Fruit fly (Drosophila melanogaster) whole organism, embryonic: ENCODE data around the gene CG9706.

Experiments
- CG10209 ChIP-seq: fragments of 200-800 bp; sonication (Bioruptor generic); optimal IDR thresholded peaks from 3 replicates; lab custom pipeline; 2017; ENCODE audit warnings: missing biosample characterization, mild to moderate bottlenecking, missing genetic modification characterization, missing genetic modification reagents
- CG12391 ChIP-seq: fragments of 200-800 bp; sonication (Bioruptor generic); optimal IDR thresholded peaks from 3 replicates; lab custom pipeline; 2018; ENCODE audit warnings: missing biosample characterization, mild to moderate bottlenecking, missing genetic modification characterization, moderate library complexity
- CG12659 ChIP-seq: fragments of 200-800 bp; sonication (Bioruptor generic); optimal IDR thresholded peaks from 3 replicates; lab custom pipeline; 2017; ENCODE audit warnings: mild to moderate bottlenecking, missing biosample characterization, missing genetic modification reagents, missing genetic modification characterization
- CG13775 ChIP-seq: fragments of 200-800 bp; sonication (Bioruptor generic); optimal IDR thresholded peaks from 3 replicates; lab custom pipeline; 2017; ENCODE audit warnings: missing biosample characterization, mild to moderate bottlenecking, missing genetic modification characterization
- CG15011 ChIP-seq: fragments of 200-800 bp; sonication (Bioruptor generic); optimal IDR thresholded peaks from 3 replicates; lab custom pipeline; 2018; ENCODE audit warnings: missing biosample characterization, mild to moderate bottlenecking, missing genetic modification characterization
- CG1529 ChIP-seq: fragments of 200-800 bp; sonication (Bioruptor generic); optimal IDR thresholded peaks from 3 replicates; lab custom pipeline; 2018; ENCODE audit warnings: missing biosample characterization, missing genetic modification characterization
- CG15601 ChIP-seq: fragments of 200-800 bp; sonication (Bioruptor generic); optimal IDR thresholded peaks from 3 replicates; lab custom pipeline; 2019; ENCODE audit warnings: missing biosample characterization, mild to moderate bottlenecking, missing genetic modification characterization, moderate library complexity
- CG1647 ChIP-seq: fragments of 200-800 bp; sonication (Bioruptor generic); optimal IDR thresholded peaks from 3 replicates; lab custom pipeline; 2016; ENCODE audit warnings: missing biosample characterization, missing genetic modification characterization
- CG17359 ChIP-seq: fragments of 200-800 bp; sonication (Bioruptor generic); optimal IDR thresholded peaks from 3 replicates; lab custom pipeline; 2018; ENCODE audit warnings: missing biosample characterization, mild to moderate bottlenecking, missing genetic modification characterization, moderate library complexity
- CG3065 ChIP-seq: fragments of 200-800 bp; sonication (Bioruptor generic); optimal IDR thresholded peaks from 2 replicates; lab custom pipeline; 2016; ENCODE audit warnings: missing biosample characterization, missing genetic modification characterization
- CG31365 ChIP-seq: fragments of 200-800 bp; sonication (Bioruptor generic); optimal IDR thresholded peaks from 2 replicates; lab custom pipeline; 2018; ENCODE audit warnings: missing biosample characterization, mild to moderate bottlenecking, missing genetic modification characterization
- CG31441 ChIP-seq: fragments of 200-800 bp; sonication (Bioruptor generic); IDR thresholded peaks from 2 replicates; pipeline ENCODE4 v1.3.6; 2022; ENCODE audit warnings: missing biosample characterization, missing genetic modification characterization
- CG4707 ChIP-seq: fragments of 200-800 bp; sonication (Bioruptor generic); optimal IDR thresholded peaks from 2 replicates; lab custom pipeline; 2018; ENCODE audit warnings: missing biosample characterization, mild to moderate bottlenecking, missing genetic modification characterization, moderate library complexity
- CG4820 ChIP-seq: fragments of 200-800 bp; sonication (Bioruptor generic); optimal IDR thresholded peaks from 3 replicates; lab custom pipeline; 2016; ENCODE audit warnings: missing biosample characterization, missing genetic modification characterization
- CG6854 ChIP-seq: fragments of 200-800 bp; sonication (Bioruptor generic); optimal IDR thresholded peaks from 3 replicates; lab custom pipeline; 2017; ENCODE audit warnings: missing biosample characterization, mild to moderate bottlenecking, missing genetic modification characterization
- CG7271 ChIP-seq: fragments of 200-800 bp; sonication (Bioruptor generic); optimal IDR thresholded peaks from 2 replicates; lab custom pipeline; 2018; ENCODE audit warnings: missing biosample characterization, mild to moderate bottlenecking, missing genetic modification characterization, moderate library complexity
- CG7556 ChIP-seq: fragments of 200-800 bp; sonication (Bioruptor generic); optimal IDR thresholded peaks from 2 replicates; lab custom pipeline; 2017; ENCODE audit warnings: missing biosample characterization, mild to moderate bottlenecking, missing genetic modification characterization
- CG7745 ChIP-seq: fragments of 200-800 bp; sonication (Bioruptor generic); optimal IDR thresholded peaks from 2 replicates; lab custom pipeline; 2018; ENCODE audit warnings: missing biosample characterization, mild to moderate bottlenecking, missing genetic modification characterization, moderate library complexity
- CG7839 ChIP-seq: fragments of 200-800 bp; sonication (Bioruptor generic); optimal IDR thresholded peaks from 3 replicates; lab custom pipeline; 2018; ENCODE audit warnings: missing biosample characterization, mild to moderate bottlenecking, missing genetic modification characterization, moderate library complexity
- CG7928 ChIP-seq: fragments of 200-800 bp; sonication (Bioruptor generic); optimal IDR thresholded peaks from 2 replicates; lab custom pipeline; 2017; ENCODE audit warnings: missing biosample characterization, mild to moderate bottlenecking, missing genetic modification characterization
- CG7987 ChIP-seq: fragments of 200-800 bp; sonication (Bioruptor generic); optimal IDR thresholded peaks from 2 replicates; lab custom pipeline; 2018; ENCODE audit warnings: missing biosample characterization, mild to moderate bottlenecking, missing genetic modification characterization, moderate library complexity
- CoRest ChIP-seq: fragments of 200-800 bp; sonication (Bioruptor generic); optimal IDR thresholded peaks from 3 replicates; lab custom pipeline; 2018; ENCODE audit warnings: missing biosample characterization, mild to moderate bottlenecking, missing genetic modification characterization, moderate library complexity
- Dbx ChIP-seq: fragments of 200-800 bp; sonication (Bioruptor generic); IDR thresholded peaks from 3 replicates; pipeline ENCODE4 v1.3.6; 2022; ENCODE audit warnings: missing biosample characterization, missing genetic modification characterization
- Dip3 ChIP-seq: fragments of 200-800 bp; sonication (Bioruptor generic); optimal IDR thresholded peaks from 3 replicates; lab custom pipeline; 2016; ENCODE audit warnings: missing biosample characterization, missing genetic modification characterization
- Fer1 ChIP-seq: fragments of 200-800 bp; sonication (Bioruptor generic); optimal IDR thresholded peaks from 2 replicates; lab custom pipeline; 2017; ENCODE audit warnings: missing biosample characterization, mild to moderate bottlenecking, missing genetic modification characterization
- Hr3 ChIP-seq: fragments of 200-800 bp; sonication (Bioruptor generic); optimal IDR thresholded peaks from 3 replicates; lab custom pipeline; 2016; ENCODE audit warnings: missing biosample characterization, missing genetic modification characterization
- Hsf ChIP-seq: fragments of 200-800 bp; sonication (Bioruptor generic); optimal IDR thresholded peaks from 3 replicates; lab custom pipeline; 2016; ENCODE audit warnings: missing biosample characterization, missing genetic modification characterization
- MBD-R2 ChIP-seq: fragments of 200-800 bp; sonication (Bioruptor generic); IDR thresholded peaks from 2 replicates; pipeline ENCODE4 v1.3.6; 2022; ENCODE audit warnings: missing biosample characterization, missing genetic modification characterization
- Mad ChIP-seq: fragments of 200-800 bp; sonication (Bioruptor generic); optimal IDR thresholded peaks from 2 replicates; lab custom pipeline; 2016; ENCODE audit warnings: missing biosample characterization, missing genetic modification characterization
- Pdp1 ChIP-seq, 2 experiments: fragments of 200-800 bp; sonication (Bioruptor generic); optimal IDR thresholded peaks; 3 replicates each; lab custom pipeline; 2016; ENCODE audit warnings: missing biosample characterization in 2 of 2, missing genetic modification characterization in 2 of 2, mild to moderate bottlenecking in 1 of 2, moderate library complexity in 1 of 2
- Ravus ChIP-seq: fragments of 200-800 bp; sonication (Bioruptor generic); IDR thresholded peaks from 2 replicates; pipeline ENCODE4 v1.3.6; 2022; ENCODE audit warnings: missing biosample characterization, missing genetic modification characterization
- bowl ChIP-seq: fragments of 200-800 bp; sonication (Bioruptor generic); IDR thresholded peaks from 2 replicates; pipeline ENCODE4 v1.3.6; 2022; ENCODE audit warnings: missing biosample characterization, missing genetic modification characterization
- dmrt99B ChIP-seq: fragments of 200-800 bp; sonication (Bioruptor generic); optimal IDR thresholded peaks from 2 replicates; lab custom pipeline; 2018; ENCODE audit warnings: missing biosample characterization, mild to moderate bottlenecking, missing genetic modification characterization, moderate library complexity
- dpn ChIP-seq, 2 experiments: fragments of 200-800 bp; sonication (Bioruptor generic); optimal IDR thresholded peaks; 3 replicates each; lab custom pipeline; 2016; ENCODE audit warnings: missing biosample characterization in 2 of 2, missing genetic modification characterization in 2 of 2
- ewg ChIP-seq: fragments of 200-800 bp; sonication (Bioruptor generic); optimal IDR thresholded peaks from 3 replicates; lab custom pipeline; 2017; ENCODE audit warnings: mild to moderate bottlenecking, missing biosample characterization, missing genetic modification reagents, missing genetic modification characterization
- grn ChIP-seq: fragments of 200-800 bp; sonication (Bioruptor generic); optimal IDR thresholded peaks from 3 replicates; lab custom pipeline; 2017; ENCODE audit warnings: missing biosample characterization, missing genetic modification characterization
- jigr1 ChIP-seq: fragments of 200-800 bp; sonication (Bioruptor generic); IDR thresholded peaks from 3 replicates; pipeline ENCODE4 v1.3.6; 2022; ENCODE audit warnings: missing biosample characterization, missing genetic modification characterization
- ken ChIP-seq: fragments of 200-800 bp; sonication (Bioruptor generic); IDR thresholded peaks from 3 replicates; pipeline ENCODE4 v1.3.6; 2022; ENCODE audit warnings: missing biosample characterization, missing genetic modification characterization
- lilli ChIP-seq: fragments of 200-800 bp; sonication (Bioruptor generic); optimal IDR thresholded peaks from 3 replicates; lab custom pipeline; 2016; ENCODE audit warnings: missing biosample characterization, missing genetic modification characterization
- otp ChIP-seq: fragments of 200-800 bp; sonication (Bioruptor generic); IDR thresholded peaks from 3 replicates; pipeline ENCODE4, ENCODE4 v1.3.6; 2022; ENCODE audit warnings: missing biosample characterization, missing genetic modification characterization
- pan ChIP-seq, 4 experiments: fragments of >200 bp in 3 of 4; fragments of 200-800 bp in 1 of 4; sonication (Bioruptor generic) in 1 of 4; optimal IDR thresholded peaks in 3 of 4; IDR thresholded peaks in 1 of 4; 2 replicates each; pipeline versions ENCODE4 v1.3.6 to Lab custom; 2017 to 2022; ENCODE audit warnings: missing biosample characterization in 2 of 4, missing genetic modification characterization in 2 of 4, mixed read lengths in 1 of 4
- peb ChIP-seq: fragments of 200-800 bp; sonication (Bioruptor generic); IDR thresholded peaks from 2 replicates; pipeline ENCODE4 v1.3.6; 2022; ENCODE audit warnings: missing biosample characterization, missing genetic modification characterization
- run ChIP-seq: fragments of 200-800 bp; sonication (Bioruptor generic); optimal IDR thresholded peaks from 3 replicates; lab custom pipeline; 2018; ENCODE audit warnings: missing biosample characterization, mild to moderate bottlenecking, missing genetic modification characterization
- sisA ChIP-seq: fragments of 200-800 bp; sonication (Bioruptor generic); IDR thresholded peaks from 2 replicates; pipeline ENCODE4 v1.3.6; 2022; ENCODE audit warnings: missing biosample characterization, missing genetic modification characterization
- sug ChIP-seq: fragments of 200-800 bp; optimal IDR thresholded peaks from 2 replicates; lab custom pipeline; 2019; ENCODE audit warnings: missing biosample characterization, mild to moderate bottlenecking, missing genetic modification characterization, moderate library complexity
- trem ChIP-seq: fragments of 200-800 bp; optimal IDR thresholded peaks from 3 replicates; lab custom pipeline; 2019; ENCODE audit warnings: missing biosample characterization, mild to moderate bottlenecking, missing genetic modification characterization, moderate library complexity
- vvl ChIP-seq: fragments of 200-800 bp; sonication (Bioruptor generic); IDR thresholded peaks from 2 replicates; pipeline ENCODE4 v1.3.6; 2022; ENCODE audit warnings: missing biosample characterization, missing genetic modification characterization

The CG9706 gene

DNA sequence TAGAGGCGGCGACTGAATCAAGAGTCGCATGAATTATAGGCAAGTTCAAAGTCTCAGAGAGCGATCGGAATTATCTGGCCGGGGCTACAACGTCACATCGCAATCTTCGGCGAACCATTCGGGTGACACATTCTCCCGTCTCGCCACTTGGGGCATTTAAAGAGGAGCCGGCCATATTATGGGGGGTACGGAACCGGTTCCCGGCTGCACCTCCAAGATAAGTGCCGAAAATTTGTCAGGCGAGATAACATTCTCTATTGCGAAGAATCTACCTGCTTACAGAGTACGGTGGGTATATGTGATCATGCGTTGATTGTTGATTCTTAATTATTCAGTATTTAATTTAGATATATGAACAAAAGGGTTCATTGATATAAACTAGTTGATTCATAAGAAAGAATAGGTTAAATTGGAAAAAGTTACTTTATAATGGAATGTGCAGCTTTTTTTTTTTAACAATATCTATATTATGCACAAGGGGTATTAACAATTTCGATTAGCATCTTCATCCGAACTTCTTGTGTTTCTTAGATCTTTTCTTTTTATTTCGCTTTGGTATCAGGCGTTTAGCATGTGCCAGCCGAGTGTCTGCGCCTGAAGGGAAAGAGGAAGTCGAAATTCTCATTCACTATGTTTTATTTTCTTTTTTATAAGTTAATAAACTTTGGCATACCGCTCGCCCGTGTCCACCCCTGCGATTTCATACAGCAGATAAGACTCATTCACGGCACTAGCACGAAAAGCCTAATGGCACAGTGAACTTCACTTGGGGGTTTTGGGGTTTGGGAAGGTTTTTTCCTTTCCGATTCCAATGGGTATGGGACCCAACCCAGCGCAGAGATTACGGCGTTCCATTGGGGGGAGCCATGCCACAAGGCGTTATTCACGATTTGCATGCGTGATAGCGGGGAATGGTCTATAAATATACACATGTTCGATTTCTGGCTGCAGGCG lies 19.0 kb downstream of the CG9706 start (continued):
- TF ChIP-seq CG17359 (tag; lab: Kevin White, UChicago) (peak; percentile 69), ken (GFP tag; lab: Robert Waterston, UW) (no peak), CG6854 (GFP tag; lab: Kevin White, UChicago) (no peak), CG4707 (GFP tag; lab: Kevin White, UChicago) (no peak), CG10209 (GFP tag; lab: Kevin White, UChicago) (peak; percentile 61), CG7839 (peak; percentile 65), CG12659 (peak; percentile 56), trem (tag; lab: Kevin White, UChicago) (no peak), Ravus (no peak), CG13775 (GFP tag; lab: Kevin White, UChicago) (peak; percentile 61), CG3065 (GFP tag; lab: Kevin White, UChicago) (no peak), Mad (GFP tag; lab: Kevin White, UChicago) (peak; percentile 14), jigr1 (GFP tag; lab: Robert Waterston, UW) (no peak), ewg (peak; percentile 15), CG1529 (GFP tag; lab: Kevin White, UChicago) (peak; percentile 14), Dbx (GFP tag; lab: Robert Waterston, UW) (no peak), dpn (GFP tag; optimal IDR thresholded peaks at IDR 0.05; lab: Kevin White, UChicago) (peak in 1 of 2 experiments; percentile 55), Pdp1 (GFP tag; optimal IDR thresholded peaks at IDR 0.05; lab: Kevin White, UChicago) (peak; percentile 13 to 27), Fer1 (GFP tag; lab: Kevin White, UChicago) (peak; percentile 40), dmrt99B (tag; lab: Kevin White, UChicago) (peak; percentile 49), CG7987 (peak; percentile 81), sisA (GFP tag; lab: Robert Waterston, UW) (peak; percentile 61), CG7556 (GFP tag; lab: Kevin White, UChicago) (peak; percentile 61), CG7928 (no peak), bowl (GFP tag; lab: Robert Waterston, UW) (no peak), CG15011 (GFP tag; lab: Kevin White, UChicago) (peak; percentile 4), CG12391 (tag; lab: Kevin White, UChicago) (peak; percentile 66), otp (GFP tag; lab: Robert Waterston, UW) (no peak), grn (GFP tag; lab: Kevin White, UChicago) (peak; percentile 59), CG1647 (GFP tag; lab: Kevin White, UChicago) (peak; percentile 8), sug (tag; lab: Kevin White, UChicago) (peak; percentile 89), MBD-R2 (GFP tag; lab: Robert Waterston, UW) (no peak; the same call in 1 of the 2 replicates), CG31365 (tag; lab: Kevin White, UChicago) (no peak), vvl (GFP tag; lab: Robert Waterston, UW) (peak; percentile 69; the same call in 1 of the 2 replicates), Hr3 (GFP tag; lab: Kevin White, UChicago) (peak; percentile 49), CG15601 (tag; lab: Kevin White, UChicago) (peak; percentile 43), CG7271 (tag; lab: Kevin White, UChicago) (no peak), run (tag; lab: Kevin White, UChicago) (no peak), CG4820 (peak; percentile 50), peb (GFP tag; lab: Robert Waterston, UW) (0 out of 2 replicates have a peak, but pooled peaks have one; percentile 26), lilli (GFP tag; lab: Kevin White, UChicago) (peak; percentile 71), Hsf (GFP tag; lab: Kevin White, UChicago) (peak; percentile 57), CG7745 (tag; lab: Kevin White, UChicago) (peak; percentile 21), pan (optimal IDR thresholded peaks at IDR 0.05; lab: Kevin White, UChicago) (no peak), pan (GFP tag; optimal IDR thresholded peaks at IDR 0.05 in 1 of 2, IDR thresholded peaks at IDR 0.05 in 1 of 2) (peak in 1 of 2 experiments; percentile 49), Dip3 (peak; percentile 68), CG31441 (peak; percentile 76), CoRest (peak; percentile 60)
